Worm (Caenorhabditis elegans): Measurements from ENCODE around the gene phf-15.

Gene phf-15

ce11 chrIII:3278610-3279009, 44.0 kb upstream of the phf-15 start, which contains the start of gene Y53G8AM.8:
Y53G8AM.8 (minus strand) TSS chrIII:3278710.
- TF ChIP-seq nhr-129 (tag; optimal IDR thresholded peaks at IDR 0.05) (no peak), dmd-4 (tag; optimal IDR thresholded peaks at IDR 0.05) (no peak), mdl-1 (tag; optimal IDR thresholded peaks at IDR 0.05) (no peak), nhr-77 (tag; optimal IDR thresholded peaks at IDR 0.05) (no peak), crh-2 (tag; optimal IDR thresholded peaks at IDR 0.05) (no peak), blmp-1 (tag; optimal IDR thresholded peaks at IDR 0.05; ENCODE audit: insufficient read depth) (no peak), ztf-4 (tag; optimal IDR thresholded peaks at IDR 0.05) (no peak), sem-4 (tag; optimal IDR thresholded peaks at IDR 0.05) (no peak), lin-11 (tag; optimal IDR thresholded peaks at IDR 0.05) (no peak), elt-3 (tag; optimal IDR thresholded peaks at IDR 0.05) (no peak), nhr-237 (tag; optimal IDR thresholded peaks at IDR 0.05) (no peak), ztf-1 (GFP tag; conservative IDR thresholded peaks at IDR 0.05) (no peak), ceh-82 (tag; optimal IDR thresholded peaks at IDR 0.05) (no peak), nhr-6 (tag; optimal IDR thresholded peaks at IDR 0.05) (no peak), unc-55 (GFP tag; optimal IDR thresholded peaks at IDR 0.05) (no peak), ceh-16 (tag; optimal IDR thresholded peaks at IDR 0.05) (no peak), elt-1 (tag; optimal IDR thresholded peaks at IDR 0.05) (no peak), aly-2 (tag; optimal IDR thresholded peaks at IDR 0.05) (no peak)

DNA sequence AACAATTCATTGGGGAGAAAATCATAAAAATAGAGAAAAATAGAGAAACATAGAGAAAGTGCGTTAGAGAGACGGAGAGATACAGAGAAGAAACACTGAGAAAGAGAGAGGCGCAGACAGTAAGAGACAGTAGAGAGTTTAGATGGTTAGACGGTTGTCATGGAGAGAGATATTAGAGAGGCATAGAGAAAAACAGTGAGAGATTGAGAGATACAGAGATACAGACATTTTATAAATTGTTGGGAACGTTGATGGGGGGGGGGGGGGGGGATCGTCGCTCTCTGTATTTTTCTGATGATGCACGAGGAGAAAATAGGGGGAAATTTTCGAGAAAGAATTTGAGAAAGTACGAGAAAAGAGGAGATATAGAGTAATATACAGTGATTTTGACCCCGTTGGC, 43.3 kb upstream of the phf-15 start:
- TF ChIP-seq ama-1 (optimal IDR thresholded peaks at IDR 0.05) (no peak), unc-55 (GFP tag; optimal IDR thresholded peaks at IDR 0.05) (peak; percentile 67), mbf-1 (tag; optimal IDR thresholded peaks at IDR 0.05) (no peak), lin-13 (GFP tag; optimal IDR thresholded peaks at IDR 0.05) (peak; percentile 76), peb-1 (tag; optimal IDR thresholded peaks at IDR 0.05) (no peak), ceh-16 (tag; optimal IDR thresholded peaks at IDR 0.05) (no peak), nhr-25 (tag; optimal IDR thresholded peaks at IDR 0.05) (peak; percentile 94), nhr-10 (tag; optimal IDR thresholded peaks at IDR 0.05) (no peak), ceh-82 (tag; optimal IDR thresholded peaks at IDR 0.05) (no peak), mab-5 (tag; optimal IDR thresholded peaks at IDR 0.05) (peak; percentile 65), elt-3 (tag; optimal IDR thresholded peaks at IDR 0.05) (no peak), dmd-4 (tag; optimal IDR thresholded peaks at IDR 0.05) (no peak), nhr-77 (tag; optimal IDR thresholded peaks at IDR 0.05) (no peak), egl-27 (tag; optimal IDR thresholded peaks at IDR 0.05) (peak; percentile 42), ZK546.5 (tag; optimal IDR thresholded peaks at IDR 0.05) (no peak), C34F6.9 (tag; optimal IDR thresholded peaks at IDR 0.05) (peak; percentile 92), aly-2 (tag; optimal IDR thresholded peaks at IDR 0.05) (no peak), nhr-23 (tag; optimal IDR thresholded peaks at IDR 0.05) (no peak), gmeb-1 (tag; optimal IDR thresholded peaks at IDR 0.05) (peak; percentile 85), nhr-21 (tag; optimal IDR thresholded peaks at IDR 0.05) (peak; percentile 58), mdl-1 (tag; optimal IDR thresholded peaks at IDR 0.05) (no peak), nhr-11 (tag; optimal IDR thresholded peaks at IDR 0.05) (no peak), sma-3 (GFP tag; optimal IDR thresholded peaks at IDR 0.05) (peak; percentile 88), elt-1 (tag; optimal IDR thresholded peaks at IDR 0.05) (no peak), sma-9 (GFP tag; optimal IDR thresholded peaks at IDR 0.05) (peak; percentile 94), sma-9 (tag; optimal IDR thresholded peaks at IDR 0.05) (no peak), nhr-6 (tag; optimal IDR thresholded peaks at IDR 0.05) (peak; percentile 76), lsy-2 (tag; optimal IDR thresholded peaks at IDR 0.05) (peak; percentile 73 to 89), fos-1 (tag; optimal IDR thresholded peaks at IDR 0.05) (peak; percentile 47), nhr-237 (tag; optimal IDR thresholded peaks at IDR 0.05) (peak; percentile 50), R02D3.7 (tag; optimal IDR thresholded peaks at IDR 0.05) (no peak), sem-4 (tag; optimal IDR thresholded peaks at IDR 0.05) (peak; percentile 83), zag-1 (tag; optimal IDR thresholded peaks at IDR 0.05) (no peak), nhr-129 (tag; optimal IDR thresholded peaks at IDR 0.05) (no peak), unc-39 (tag; optimal IDR thresholded peaks at IDR 0.05) (no peak), ztf-4 (tag; optimal IDR thresholded peaks at IDR 0.05) (peak; percentile 55), lin-11 (tag; optimal IDR thresholded peaks at IDR 0.05) (no peak), snpc-4 (tag; optimal IDR thresholded peaks at IDR 0.05) (peak; percentile 6), unc-62 (GFP tag; optimal IDR thresholded peaks at IDR 0.05) (no peak), F13H6.1 (tag; optimal IDR thresholded peaks at IDR 0.05) (peak; percentile 83), Y55F3AM.14 (GFP tag; optimal IDR thresholded peaks at IDR 0.05) (no peak), skn-1 (tag; optimal IDR thresholded peaks at IDR 0.05) (no peak), crh-2 (tag; optimal IDR thresholded peaks at IDR 0.05) (peak; percentile 69), blmp-1 (tag; optimal IDR thresholded peaks at IDR 0.05; ENCODE audit: insufficient read depth) (peak; percentile 49), alr-1 (tag; optimal IDR thresholded peaks at IDR 0.05) (no peak), ztf-11 (tag; optimal IDR thresholded peaks at IDR 0.05) (no peak), ztf-1 (GFP tag; conservative IDR thresholded peaks at IDR 0.05) (no peak), nhr-12 (tag; optimal IDR thresholded peaks at IDR 0.05) (no peak), lin-39 (tag; optimal IDR thresholded peaks at IDR 0.05) (no peak)

Measured in whole organism, L2 larva.